Worm (Caenorhabditis elegans) whole organism, mixed stage, embryonic: ENCODE measurements around the gene F43E2.11.

Experiments
- elt-1 ChIP-seq: sonication (generic microtip); optimal IDR thresholded peaks from 2 replicates; lab custom pipeline; 2017; ENCODE audit warnings: missing genetic modification characterization, mild to moderate bottlenecking, missing compliant biosample characterization, antibody characterized with exemption, moderate library complexity, borderline replicate concordance; ENCODE audit not compliant: insufficient read depth
- lin-32 ChIP-seq: fragments of 200-800 bp; sonication (Bioruptor generic); optimal IDR thresholded peaks from 2 replicates; lab custom pipeline; 2018; ENCODE audit warnings: mild to moderate bottlenecking, missing genetic modification characterization, missing compliant biosample characterization
- lsy-2 ChIP-seq: fragments of 150-350 bp; optimal IDR thresholded peaks from 2 replicates; lab custom pipeline; 2014; ENCODE audit warnings: missing biosample characterization, missing genetic modification characterization
- mab-5 ChIP-seq: fragments of 150-350 bp; optimal IDR thresholded peaks from 2 replicates; lab custom pipeline; 2014; ENCODE audit warnings: missing biosample characterization, missing genetic modification characterization
- snpc-4 ChIP-seq: fragments of 150-350 bp; optimal IDR thresholded peaks from 2 replicates; lab custom pipeline; 2014; ENCODE audit warnings: missing biosample characterization, missing genetic modification characterization
- unc-62 ChIP-seq: fragments of 150-350 bp; optimal IDR thresholded peaks from 2 replicates; lab custom pipeline; 2014; ENCODE audit warnings: missing biosample characterization, missing genetic modification reagents, missing genetic modification characterization
- ztf-11 ChIP-seq: fragments of 150-350 bp; optimal IDR thresholded peaks from 2 replicates; lab custom pipeline; 2014; ENCODE audit warnings: missing biosample characterization, missing genetic modification characterization

DNA sequence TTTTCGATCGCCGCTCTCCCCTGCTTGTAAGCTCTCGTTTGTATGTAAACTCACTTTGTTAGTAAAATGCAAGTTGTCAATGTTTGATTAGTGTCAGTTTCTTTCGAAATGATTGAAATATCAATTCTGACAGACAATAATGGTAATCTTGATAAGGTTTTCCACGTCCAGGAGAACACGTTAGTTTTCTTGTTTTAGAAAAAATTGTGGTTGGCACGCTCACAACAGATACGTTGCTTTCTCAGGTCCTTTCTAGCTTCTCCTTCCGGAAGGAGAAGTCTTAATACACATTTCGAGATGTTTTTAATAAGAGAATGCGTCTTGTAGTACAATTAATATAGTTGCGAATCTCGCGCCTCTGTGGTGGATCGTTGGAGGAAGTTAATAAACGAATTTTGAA, 1.3 kb downstream of the F43E2.11 start, which contains the start of gene F43E2.6:
- TF ChIP-seq unc-62 (GFP tag; lab: Kevin White, UChicago) (no peak), lsy-2 (tag; lab: Kevin White, UChicago) (no peak), elt-1 (tag; lab: Kevin White, UChicago) (no peak), snpc-4 (tag; lab: Kevin White, UChicago) (no peak), mab-5 (tag; lab: Kevin White, UChicago) (no peak), ztf-11 (tag; lab: Kevin White, UChicago) (no peak), lin-32 (no peak)
